Worm (Caenorhabditis elegans): ENCODE measurements around the gene try-3.

DNA sequence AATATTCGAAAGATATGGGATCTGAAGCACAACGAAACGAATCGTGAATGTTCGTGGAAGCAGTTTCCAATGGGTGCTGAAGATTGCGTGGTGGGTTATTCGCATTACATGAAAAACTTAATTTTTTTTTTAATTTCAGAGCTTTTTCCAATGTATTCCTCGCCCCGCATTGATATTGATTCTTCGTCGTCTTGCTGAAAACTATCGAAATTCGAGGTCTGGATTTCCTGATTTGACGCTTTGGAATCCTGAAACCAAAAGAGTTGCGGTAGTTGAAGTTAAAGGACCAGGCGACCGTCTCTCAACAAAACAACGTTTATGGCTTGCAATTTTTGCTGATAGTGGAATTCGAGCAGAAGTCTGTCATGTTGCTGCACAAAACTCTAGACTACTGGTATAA, 4.9 kb upstream of the try-3 start:
- TF ChIP-seq unc-98 (GFP tag; IDR thresholded peaks at IDR 0.05) = no peak
- TF ChIP-seq nhr-12 (tag; optimal IDR thresholded peaks at IDR 0.05) = no peak
- no peak for TF ChIP-seq nhr-90 (tag; optimal IDR thresholded peaks at IDR 0.05; ENCODE audit: poor library complexity)
- TF ChIP-seq jun-1 (tag; optimal IDR thresholded peaks at IDR 0.05) = no peak
- TF ChIP-seq mep-1 (tag; optimal IDR thresholded peaks at IDR 0.05) = no peak
- TF ChIP-seq egl-13 (tag; optimal IDR thresholded peaks at IDR 0.05) = no peak
- TF ChIP-seq unc-62 (GFP tag; optimal IDR thresholded peaks at IDR 0.05) = no peak
